Worm (Caenorhabditis elegans) whole organism, mixed stage, embryonic: ENCODE measurements around the gene C41H7.2.
A peak's percentile ranks its signal among the peaks of the same experiment; 100 is the strongest.

Experiments
- M03D4.4 ChIP-seq: sonication (generic microtip); optimal IDR thresholded peaks from 2 replicates; lab custom pipeline; 2017; ENCODE audit warnings: mild to moderate bottlenecking, missing genetic modification characterization, missing compliant biosample characterization
- bed-3 ChIP-seq: fragments of 200-800 bp; sonication (Bioruptor generic); optimal IDR thresholded peaks from 3 replicates; lab custom pipeline; 2018; ENCODE audit warnings: mild to moderate bottlenecking, missing genetic modification characterization, moderate library complexity, missing compliant biosample characterization
- blmp-1 ChIP-seq: fragments of 150-350 bp; optimal IDR thresholded peaks from 2 replicates; lab custom pipeline; 2014; ENCODE audit warnings: missing biosample characterization, missing genetic modification characterization
- ceh-39 ChIP-seq: fragments of 150-350 bp; optimal IDR thresholded peaks from 2 replicates; lab custom pipeline; 2014; ENCODE audit warnings: missing biosample characterization, missing genetic modification characterization
- ces-1 ChIP-seq: fragments of 150-350 bp; optimal IDR thresholded peaks from 2 replicates; lab custom pipeline; 2014; ENCODE audit warnings: missing biosample characterization, missing genetic modification reagents, missing genetic modification characterization
- cnd-1 ChIP-seq: fragments of 200-800 bp; sonication (Bioruptor generic); optimal IDR thresholded peaks from 2 replicates; lab custom pipeline; 2018; ENCODE audit warnings: mild to moderate bottlenecking, missing genetic modification characterization, missing compliant biosample characterization
- drap-1 ChIP-seq: fragments of 200-800 bp; sonication (Bioruptor generic); optimal IDR thresholded peaks from 3 replicates; lab custom pipeline; 2018; ENCODE audit warnings: mild to moderate bottlenecking, missing genetic modification characterization, missing compliant biosample characterization
- elt-3 ChIP-seq: fragments of 150-350 bp; optimal IDR thresholded peaks from 2 replicates; lab custom pipeline; 2014; ENCODE audit warnings: missing biosample characterization, missing genetic modification characterization
- flh-1 ChIP-seq: fragments of 200-800 bp; sonication (Bioruptor generic); optimal IDR thresholded peaks from 2 replicates; lab custom pipeline; 2018; ENCODE audit warnings: mild to moderate bottlenecking, missing genetic modification characterization, moderate library complexity, missing compliant biosample characterization
- ham-2 ChIP-seq: fragments of 200-800 bp; sonication (Bioruptor generic); optimal IDR thresholded peaks from 2 replicates; lab custom pipeline; 2018; ENCODE audit warnings: mild to moderate bottlenecking, missing genetic modification characterization, missing compliant biosample characterization
- hlh-1 ChIP-seq: fragments of 150-350 bp; optimal IDR thresholded peaks from 2 replicates; lab custom pipeline; 2014; ENCODE audit warnings: missing biosample characterization, missing genetic modification reagents, missing genetic modification characterization
- lin-13 ChIP-seq: fragments of 150-350 bp; optimal IDR thresholded peaks from 2 replicates; lab custom pipeline; 2014; ENCODE audit warnings: missing biosample characterization, missing genetic modification characterization
- lsy-2 ChIP-seq: fragments of 150-350 bp; optimal IDR thresholded peaks from 2 replicates; lab custom pipeline; 2014; ENCODE audit warnings: missing biosample characterization, missing genetic modification characterization
- mab-5 ChIP-seq: fragments of 150-350 bp; optimal IDR thresholded peaks from 2 replicates; lab custom pipeline; 2014; ENCODE audit warnings: missing biosample characterization, missing genetic modification characterization
- mls-2 ChIP-seq: sonication (generic microtip); optimal IDR thresholded peaks from 2 replicates; lab custom pipeline; 2016; ENCODE audit warnings: mild to moderate bottlenecking, missing genetic modification characterization, moderate library complexity, missing compliant biosample characterization
- nhr-12 ChIP-seq: fragments of 150-350 bp; optimal IDR thresholded peaks from 2 replicates; lab custom pipeline; 2014; ENCODE audit warnings: missing biosample characterization, missing genetic modification characterization
- nhr-2 ChIP-seq: fragments of 150-350 bp; optimal IDR thresholded peaks from 2 replicates; lab custom pipeline; 2014; ENCODE audit warnings: missing biosample characterization, missing genetic modification characterization
- nhr-237 ChIP-seq: fragments of 150-350 bp; optimal IDR thresholded peaks from 2 replicates; lab custom pipeline; 2014; ENCODE audit warnings: missing biosample characterization, missing genetic modification characterization
- nhr-28 ChIP-seq: fragments of 150-350 bp; optimal IDR thresholded peaks from 2 replicates; lab custom pipeline; 2014; ENCODE audit warnings: missing biosample characterization, missing genetic modification characterization
- nhr-76 ChIP-seq: sonication (generic microtip); optimal IDR thresholded peaks from 2 replicates; lab custom pipeline; 2017; ENCODE audit warnings: missing biosample characterization, missing genetic modification characterization
- pha-4 ChIP-seq: fragments of 150-350 bp; optimal IDR thresholded peaks from 2 replicates; lab custom pipeline; 2018; ENCODE audit warnings: missing biosample characterization, missing genetic modification reagents, missing genetic modification characterization
- sem-2 ChIP-seq: fragments of 200-800 bp; sonication (Bioruptor generic); optimal IDR thresholded peaks from 2 replicates; lab custom pipeline; 2018; ENCODE audit warnings: mild to moderate bottlenecking, missing genetic modification characterization, missing compliant biosample characterization
- snpc-4 ChIP-seq: fragments of 150-350 bp; optimal IDR thresholded peaks from 2 replicates; lab custom pipeline; 2014; ENCODE audit warnings: missing biosample characterization, missing genetic modification characterization
- sptf-1 ChIP-seq: sonication (generic microtip); optimal IDR thresholded peaks from 2 replicates; lab custom pipeline; 2017; ENCODE audit warnings: mild to moderate bottlenecking, missing genetic modification characterization, moderate library complexity, missing compliant biosample characterization
- tbx-8 ChIP-seq: fragments of 200-800 bp; sonication (Bioruptor generic); optimal IDR thresholded peaks from 2 replicates; lab custom pipeline; 2018; ENCODE audit warnings: mild to moderate bottlenecking, missing genetic modification characterization, moderate library complexity, missing compliant biosample characterization
- unc-120 ChIP-seq: sonication (generic microtip); optimal IDR thresholded peaks from 2 replicates; lab custom pipeline; 2017; ENCODE audit warnings: missing genetic modification characterization, missing compliant biosample characterization; ENCODE audit not compliant: poor library complexity, severe bottlenecking
- unc-39 ChIP-seq: fragments of 150-350 bp; optimal IDR thresholded peaks from 2 replicates; lab custom pipeline; 2014; ENCODE audit warnings: missing biosample characterization, missing genetic modification characterization
- ztf-11 ChIP-seq: fragments of 150-350 bp; optimal IDR thresholded peaks from 2 replicates; lab custom pipeline; 2014; ENCODE audit warnings: missing biosample characterization, missing genetic modification characterization

Gene C41H7.2

DNA sequence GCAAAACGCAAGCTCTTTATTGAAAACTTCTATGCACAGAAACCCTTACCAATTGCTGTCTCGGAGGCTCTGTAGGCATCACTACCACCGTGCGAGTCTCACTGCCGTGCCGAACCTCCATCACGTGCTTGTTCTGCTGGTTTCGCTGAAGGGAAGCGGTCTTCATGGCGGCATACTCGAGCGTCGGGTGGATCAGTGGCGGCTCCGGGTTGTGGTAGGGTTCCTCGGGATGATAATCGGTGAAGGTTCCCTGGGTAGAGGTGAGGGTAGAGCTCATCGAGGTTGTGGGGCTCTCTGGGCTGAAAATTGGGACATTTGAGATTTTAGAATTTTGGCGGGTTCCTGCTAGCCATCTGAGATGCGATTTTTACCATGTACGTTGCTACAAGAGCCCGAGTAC is 38.2 kb downstream of the C41H7.2 start:
- TF ChIP-seq lsy-2 (tag; lab: Kevin White, UChicago) (no peak), snpc-4 (tag; lab: Kevin White, UChicago) (no peak), cnd-1 (tag; lab: Kevin White, UChicago) (no peak), hlh-1 (tag; lab: Kevin White, UChicago) (no peak), M03D4.4 (tag; lab: Kevin White, UChicago) (no peak), ztf-11 (no peak), nhr-28 (no peak), drap-1 (GFP tag; lab: Kevin White, UChicago) (no peak)
- TF ChIP-seq, all 35 proteins: peak for 0

ce11 chrII:3053689-3054088 is 39.1 kb downstream of the C41H7.2 start:
- no peak for TF ChIP-seq blmp-1 (tag; lab: Kevin White, UChicago)
- no peak for TF ChIP-seq unc-39 (tag; lab: Kevin White, UChicago)
- no peak for TF ChIP-seq ham-2 (GFP tag; lab: Kevin White, UChicago)
- no peak for TF ChIP-seq mls-2 (tag; lab: Kevin White, UChicago)
- TF ChIP-seq nhr-76 = no peak
- TF ChIP-seq tbx-8 (GFP tag; lab: Kevin White, UChicago) = no peak
- TF ChIP-seq drap-1 (GFP tag; lab: Kevin White, UChicago) = no peak
- TF ChIP-seq nhr-12 (tag; lab: Kevin White, UChicago) = no peak
- TF ChIP-seq ztf-11 = no peak
- TF ChIP-seq M03D4.4 (tag; lab: Kevin White, UChicago) = no peak
- TF ChIP-seq lsy-2 (tag; lab: Kevin White, UChicago) = no peak
- TF ChIP-seq nhr-237 (tag; lab: Kevin White, UChicago) = no peak
- no peak for TF ChIP-seq flh-1 (GFP tag; lab: Kevin White, UChicago)
- no peak for TF ChIP-seq pha-4
- no peak for TF ChIP-seq elt-3 (tag; lab: Kevin White, UChicago)
- TF ChIP-seq ceh-39 (tag; lab: Kevin White, UChicago) = no peak
- TF ChIP-seq cnd-1 (tag; lab: Kevin White, UChicago) = no peak
- no peak for TF ChIP-seq mab-5

ce11 chrII:3054221-3054620 is 39.6 kb downstream of the C41H7.2 start, which contains the start of gene lido-13:
TSS of gene lido-13 (minus strand) at chrII:3054321.
- TF ChIP-seq unc-39 (tag; lab: Kevin White, UChicago) (no peak), blmp-1 (tag; lab: Kevin White, UChicago) (no peak), sptf-1 (tag; lab: Kevin White, UChicago) (no peak)

DNA sequence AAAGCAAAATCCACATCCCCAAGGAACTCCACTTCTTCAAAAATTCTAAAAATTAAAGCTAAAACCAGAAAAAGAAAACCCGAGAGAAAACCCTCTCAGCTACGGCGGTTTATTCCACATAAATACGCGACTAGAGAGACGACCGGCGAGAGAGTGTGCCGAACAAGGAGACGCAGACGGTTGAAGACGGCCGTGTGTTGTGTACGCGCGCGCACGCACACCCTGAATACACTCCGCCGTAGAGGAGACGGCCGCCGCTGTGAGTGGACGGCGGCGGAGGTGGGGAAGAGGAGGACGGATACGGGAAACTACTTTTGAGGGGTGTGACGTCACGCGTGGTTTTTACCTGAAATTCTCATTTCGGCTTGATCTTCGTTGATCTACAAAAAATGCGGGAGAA is 40.0 kb downstream of the C41H7.2 start:
- TF ChIP-seq ces-1 (no peak), nhr-2 (tag; lab: Kevin White, UChicago) (no peak), snpc-4 (tag; lab: Kevin White, UChicago) (no peak), lin-13 (no peak), pha-4 (peak; percentile 10), unc-120 (tag; lab: Kevin White, UChicago) (no peak), drap-1 (GFP tag; lab: Kevin White, UChicago) (no peak)

- TF ChIP-seq bed-3 (GFP tag; lab: Kevin White, UChicago) (no peak), ham-2 (GFP tag; lab: Kevin White, UChicago) (peak; percentile 39), hlh-1 (tag; lab: Kevin White, UChicago) (no peak), nhr-2 (tag; lab: Kevin White, UChicago) (peak; percentile 15), mls-2 (tag; lab: Kevin White, UChicago) (peak; percentile 41), lin-13 (peak; percentile 14)
- TF ChIP-seq, all 35 proteins: peak for 4
Measured at ce11 chrII:3055531-3055930, 40.9 kb downstream of the C41H7.2 start.

DNA sequence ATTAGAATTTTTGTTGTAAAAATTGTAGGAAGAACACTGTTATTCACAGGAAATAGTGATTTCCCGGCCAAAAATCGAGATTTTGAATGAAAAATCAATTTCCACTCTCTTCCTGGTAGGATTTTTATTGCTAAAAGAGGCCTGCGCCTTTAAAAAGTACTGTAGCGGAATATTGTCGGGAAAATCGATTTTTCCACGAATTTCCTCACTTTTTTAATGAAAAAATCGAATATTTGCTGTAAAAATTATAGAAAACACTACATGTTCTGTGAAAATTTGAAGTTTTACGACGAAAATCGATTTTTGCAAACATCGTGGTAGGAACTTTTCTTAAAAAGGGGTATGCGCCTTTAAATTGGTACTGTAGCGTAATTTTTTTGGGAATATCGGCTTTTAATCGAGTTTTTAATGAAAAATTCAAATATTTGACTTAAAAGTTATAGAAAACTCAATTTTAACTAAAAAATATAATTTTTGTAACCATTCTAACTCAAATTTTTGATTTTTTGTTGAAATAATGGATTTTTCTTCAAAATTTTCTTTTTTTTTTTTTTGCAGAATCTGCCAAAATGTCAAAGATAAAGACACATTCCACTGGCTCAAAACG is 41.8 kb downstream of the C41H7.2 start, which contains the start of gene lin-8:
Gene lin-8 (plus strand): TSS at position 557 of the 607 bp plus-strand sequence.
- TF ChIP-seq unc-120 (tag; lab: Kevin White, UChicago) = no peak

ce11 chrII:3060782-3061181 is 46.2 kb downstream of the C41H7.2 start, which contains the start of gene Y25C1A.6:
TSS of gene Y25C1A.6 (plus strand) at chrII:3061082.
- TF ChIP-seq M03D4.4 (tag; lab: Kevin White, UChicago) = no peak
- no peak for TF ChIP-seq nhr-28
- TF ChIP-seq unc-120 (tag; lab: Kevin White, UChicago) = no peak
- no peak for TF ChIP-seq cnd-1 (tag; lab: Kevin White, UChicago)
- no peak for TF ChIP-seq elt-3 (tag; lab: Kevin White, UChicago)
- no peak for TF ChIP-seq nhr-237 (tag; lab: Kevin White, UChicago)
- no peak for TF ChIP-seq hlh-1 (tag; lab: Kevin White, UChicago)
- no peak for TF ChIP-seq ham-2 (GFP tag; lab: Kevin White, UChicago)
- no peak for TF ChIP-seq sem-2 (GFP tag; lab: Kevin White, UChicago)
- TF ChIP-seq, all 35 proteins: peak for 0
